Worm (Caenorhabditis elegans): Measurements from ENCODE around the gene olrn-1.

olrn-1 gene

ce11 chrX:15494154-15494553 is 43.3 kb upstream of the olrn-1 start:
- TF ChIP-seq hlh-15 (tag; optimal IDR thresholded peaks at IDR 0.05) (no peak), unc-3 (GFP tag; conservative IDR thresholded peaks at IDR 0.05) (no peak), unc-3 (tag; optimal IDR thresholded peaks at IDR 0.05) (no peak), ceh-22 (tag; optimal IDR thresholded peaks at IDR 0.05) (no peak), dmd-4 (tag; optimal IDR thresholded peaks at IDR 0.05; ENCODE audit: borderline replicate concordance) (no peak), ztf-16 (tag; optimal IDR thresholded peaks at IDR 0.05) (no peak)

DNA sequence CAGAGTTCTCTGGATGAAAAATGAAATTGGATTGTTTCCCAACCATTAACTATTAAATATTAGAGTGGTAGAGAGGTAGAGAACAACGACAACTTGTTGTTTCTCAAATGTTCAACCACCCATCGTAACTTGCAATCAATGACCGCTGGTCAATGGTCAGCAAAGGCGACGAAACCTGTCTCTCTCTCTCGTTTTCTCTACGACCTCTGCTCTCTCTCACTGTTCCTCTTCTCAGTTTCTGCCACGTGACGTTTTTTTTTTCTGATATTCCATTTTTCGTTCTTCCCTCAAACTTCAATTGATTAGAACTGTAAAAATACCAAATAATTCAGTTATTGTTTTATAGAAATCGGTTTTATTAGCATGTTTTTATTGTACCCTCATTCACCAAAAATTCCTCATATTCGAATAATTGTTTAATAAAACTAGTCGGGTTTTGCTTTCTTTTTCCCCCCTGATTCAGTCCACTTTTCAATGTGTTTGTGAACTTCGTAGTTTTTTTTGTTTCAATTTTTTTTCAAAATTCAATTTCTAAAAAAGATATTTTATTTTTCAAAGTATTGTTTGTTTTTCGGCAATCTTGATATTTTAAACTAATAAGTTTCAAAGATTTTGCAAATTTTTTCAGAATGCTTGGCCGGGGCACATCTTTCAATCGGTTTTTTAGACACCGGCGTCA is 40.4 kb upstream of the olrn-1 start, which contains the start of gene suox-1:
suox-1 (plus strand) TSS at position 629 of the 679 bp plus-strand sequence.
- TF ChIP-seq unc-55 (GFP tag; optimal IDR thresholded peaks at IDR 0.05): no peak
- no peak for TF ChIP-seq syd-9 (tag; optimal IDR thresholded peaks at IDR 0.05)
- no peak for TF ChIP-seq F13H6.1 (tag; optimal IDR thresholded peaks at IDR 0.05)
- TF ChIP-seq hlh-30 (tag; optimal IDR thresholded peaks at IDR 0.05; ENCODE audit: insufficient read depth): peak; percentile 34

ce11 chrX:15502455-15503174 is 34.8 kb upstream of the olrn-1 start, which contains the start of gene H13N06.7:
H13N06.7 (plus strand) TSS chrX:15503124.
- TF ChIP-seq unc-55 (GFP tag; optimal IDR thresholded peaks at IDR 0.05): no peak
- no peak for TF ChIP-seq ceh-6 (GFP tag; optimal IDR thresholded peaks at IDR 0.05)
- no peak for TF ChIP-seq unc-86 (tag; optimal IDR thresholded peaks at IDR 0.05)
- no peak for TF ChIP-seq sox-4 (tag; optimal IDR thresholded peaks at IDR 0.05)

- TF ChIP-seq elt-2 (tag; optimal IDR thresholded peaks at IDR 0.05) (no peak), unc-55 (GFP tag; optimal IDR thresholded peaks at IDR 0.05) (no peak), pax-1 (tag; optimal IDR thresholded peaks at IDR 0.05) (no peak), ztf-16 (tag; optimal IDR thresholded peaks at IDR 0.05) (no peak), hlh-30 (tag; optimal IDR thresholded peaks at IDR 0.05; ENCODE audit: insufficient read depth) (no peak), lim-6 (tag; optimal IDR thresholded peaks at IDR 0.05) (no peak), tbx-2 (tag; optimal IDR thresholded peaks at IDR 0.05) (no peak)
Measured at ce11 chrX:15504795-15505194, 32.7 kb upstream of the olrn-1 start, which contains the start of gene tbh-1. tbh-1 (minus strand) TSS chrX:15504895.

- TF ChIP-seq rnt-1 (tag; optimal IDR thresholded peaks at IDR 0.05) (peak; percentile 25), pat-9 (tag; optimal IDR thresholded peaks at IDR 0.05) (no peak), ceh-31 (tag; optimal IDR thresholded peaks at IDR 0.05) (peak; percentile 48), nfya-1 (tag; optimal IDR thresholded peaks at IDR 0.05) (peak; percentile 51)
Measured at ce11 chrX:15507830-15508347, 29.6 kb upstream of the olrn-1 start, which contains the start of gene zipt-7.2. zipt-7.2 (minus strand) TSS chrX:15507880.

DNA sequence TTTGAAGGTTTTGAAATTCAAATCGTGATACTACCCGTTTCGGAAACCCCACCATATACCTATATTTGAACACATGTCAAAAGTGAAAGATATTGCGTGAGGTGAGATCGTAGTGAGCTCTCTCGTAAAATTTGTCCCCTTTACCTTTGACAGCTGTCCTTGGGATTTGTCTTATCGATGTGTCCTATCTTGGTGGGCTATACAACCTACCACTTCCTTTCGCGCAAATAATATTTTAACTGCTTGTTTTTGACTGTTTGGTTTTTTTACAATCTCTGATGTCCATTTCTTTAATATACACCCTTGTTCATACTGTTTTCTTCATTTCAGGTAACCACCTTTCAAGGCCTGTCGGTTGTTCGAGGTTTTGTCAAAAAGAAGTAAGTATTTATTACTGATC is 27.8 kb upstream of the olrn-1 start, which contains the start of gene eat-20:
eat-20 (plus strand) TSS at position 331 of the 400 bp plus-strand sequence.
- TF ChIP-seq elt-4 (tag; optimal IDR thresholded peaks at IDR 0.05) (no peak), pha-4 (tag; optimal IDR thresholded peaks at IDR 0.05) (no peak), ceh-2 (tag; optimal IDR thresholded peaks at IDR 0.05) (no peak), lin-11 (tag; optimal IDR thresholded peaks at IDR 0.05) (no peak), ceh-19 (GFP tag; optimal IDR thresholded peaks at IDR 0.05) (no peak), ceh-22 (tag; optimal IDR thresholded peaks at IDR 0.05) (no peak), C38D4.7 (GFP tag; optimal IDR thresholded peaks at IDR 0.05) (no peak), npax-4 (tag; optimal IDR thresholded peaks at IDR 0.05) (no peak), unc-42 (tag; optimal IDR thresholded peaks at IDR 0.05) (no peak), hlh-8 (tag; optimal IDR thresholded peaks at IDR 0.05) (no peak), unc-3 (GFP tag; conservative IDR thresholded peaks at IDR 0.05) (no peak), unc-3 (tag; optimal IDR thresholded peaks at IDR 0.05) (no peak), tbx-7 (tag; optimal IDR thresholded peaks at IDR 0.05) (no peak), hlh-30 (tag; optimal IDR thresholded peaks at IDR 0.05; ENCODE audit: insufficient read depth) (no peak), F13H6.1 (tag; optimal IDR thresholded peaks at IDR 0.05) (no peak), hlh-15 (tag; optimal IDR thresholded peaks at IDR 0.05) (no peak), ref-2 (tag; optimal IDR thresholded peaks at IDR 0.05) (no peak), nhr-11 (tag; optimal IDR thresholded peaks at IDR 0.05) (no peak), pha-2 (tag; optimal IDR thresholded peaks at IDR 0.05) (no peak), odd-2 (tag; optimal IDR thresholded peaks at IDR 0.05) (no peak)

Measured in whole organism, late embryonic.